Fruit fly (Drosophila melanogaster) whole organism, embryonic: ENCODE results near the gene CG2961.

Experiments used
- Bteb2 ChIP-seq: fragments of 200-800 bp; sonication (Bioruptor generic); optimal IDR thresholded peaks from 2 replicates; lab custom pipeline; 2016; ENCODE audit warnings: missing biosample characterization, missing genetic modification characterization
- C15 ChIP-seq: fragments of 200-800 bp; sonication (Bioruptor generic); IDR thresholded peaks from 3 replicates; pipeline ENCODE4 v1.3.6; 2022; ENCODE audit warnings: missing biosample characterization, missing genetic modification characterization
- CG10274 ChIP-seq: fragments of 200-800 bp; sonication (Bioruptor generic); optimal IDR thresholded peaks from 3 replicates; lab custom pipeline; 2017; ENCODE audit warnings: missing biosample characterization, mild to moderate bottlenecking, missing genetic modification characterization
- CG10366 ChIP-seq: fragments of 200-800 bp; sonication (Bioruptor generic); IDR thresholded peaks from 2 replicates; pipeline ENCODE4 v1.3.6; 2022; ENCODE audit warnings: missing biosample characterization, missing genetic modification characterization
- CG10543 ChIP-seq: fragments of 200-800 bp; sonication (Bioruptor generic); optimal IDR thresholded peaks from 3 replicates; lab custom pipeline; 2017; ENCODE audit warnings: missing biosample characterization, mild to moderate bottlenecking, missing genetic modification characterization, moderate library complexity
- CG11723 ChIP-seq: fragments of 200-800 bp; sonication (Bioruptor generic); optimal IDR thresholded peaks from 2 replicates; lab custom pipeline; 2017; ENCODE audit warnings: missing biosample characterization, mild to moderate bottlenecking, missing genetic modification characterization
- CG12219 ChIP-seq: fragments of 200-800 bp; sonication (Bioruptor generic); optimal IDR thresholded peaks from 3 replicates; lab custom pipeline; 2018; ENCODE audit warnings: missing biosample characterization, mild to moderate bottlenecking, missing genetic modification characterization
- CG13894 ChIP-seq: fragments of 200-800 bp; sonication (Bioruptor generic); optimal IDR thresholded peaks from 3 replicates; lab custom pipeline; 2018; ENCODE audit warnings: missing biosample characterization, mild to moderate bottlenecking, missing genetic modification characterization, moderate library complexity
- CG15269 ChIP-seq: fragments of 200-800 bp; sonication (Bioruptor generic); optimal IDR thresholded peaks from 2 replicates; lab custom pipeline; 2018; ENCODE audit warnings: missing biosample characterization, mild to moderate bottlenecking, missing genetic modification characterization, moderate library complexity
- CG2120 ChIP-seq: fragments of 200-800 bp; sonication (Bioruptor generic); optimal IDR thresholded peaks from 3 replicates; lab custom pipeline; 2016; ENCODE audit warnings: missing biosample characterization, missing genetic modification characterization
- CG2129 ChIP-seq: fragments of 200-800 bp; sonication (Bioruptor generic); IDR thresholded peaks from 2 replicates; pipeline ENCODE4 v1.3.6; 2022; ENCODE audit warnings: missing biosample characterization, missing genetic modification characterization; ENCODE audit not compliant: partially characterized antibody
- CG3065 ChIP-seq: fragments of 200-800 bp; sonication (Bioruptor generic); optimal IDR thresholded peaks from 2 replicates; lab custom pipeline; 2016; ENCODE audit warnings: missing biosample characterization, missing genetic modification characterization
- CG32532 ChIP-seq: fragments of 200-800 bp; sonication (Bioruptor generic); IDR thresholded peaks from 2 replicates; pipeline ENCODE4 v1.3.6; 2022; ENCODE audit warnings: missing biosample characterization, missing genetic modification characterization
- CG3995 ChIP-seq: fragments of 200-800 bp; sonication (Bioruptor generic); optimal IDR thresholded peaks from 3 replicates; lab custom pipeline; 2016; ENCODE audit warnings: missing biosample characterization, missing genetic modification characterization
- CG4282 ChIP-seq: fragments of 200-800 bp; sonication (Bioruptor generic); optimal IDR thresholded peaks from 2 replicates; lab custom pipeline; 2016; ENCODE audit warnings: missing biosample characterization, missing genetic modification characterization
- CG4360 ChIP-seq: fragments of 200-800 bp; sonication (Bioruptor generic); IDR thresholded peaks from 2 replicates; pipeline ENCODE4 v1.3.6; 2022; ENCODE audit warnings: missing biosample characterization, missing genetic modification characterization
- CG4404 ChIP-seq: fragments of 200-800 bp; sonication (Bioruptor generic); IDR thresholded peaks from 2 replicates; pipeline ENCODE4 v1.3.6; 2022; ENCODE audit warnings: missing biosample characterization, missing genetic modification characterization
- CG6854 ChIP-seq: fragments of 200-800 bp; sonication (Bioruptor generic); optimal IDR thresholded peaks from 3 replicates; lab custom pipeline; 2017; ENCODE audit warnings: missing biosample characterization, mild to moderate bottlenecking, missing genetic modification characterization
- CG7556 ChIP-seq: fragments of 200-800 bp; sonication (Bioruptor generic); optimal IDR thresholded peaks from 2 replicates; lab custom pipeline; 2017; ENCODE audit warnings: missing biosample characterization, mild to moderate bottlenecking, missing genetic modification characterization
- CG8944 ChIP-seq: fragments of 200-800 bp; sonication (Bioruptor generic); optimal IDR thresholded peaks from 3 replicates; lab custom pipeline; 2016; ENCODE audit warnings: missing biosample characterization, missing genetic modification characterization
- Doc3 ChIP-seq: fragments of 200-800 bp; sonication (Bioruptor generic); IDR thresholded peaks from 3 replicates; pipeline ENCODE4 v1.3.6; 2022; ENCODE audit warnings: missing biosample characterization, missing genetic modification characterization; ENCODE audit not compliant: partially characterized antibody
- GATAe ChIP-seq: fragments of 200-800 bp; sonication (Bioruptor generic); conservative IDR thresholded peaks from 2 replicates; pipeline ENCODE4 v1.3.6; 2022; ENCODE audit warnings: missing biosample characterization, missing genetic modification characterization
- HLH3B ChIP-seq: fragments of 200-800 bp; sonication (Bioruptor generic); IDR thresholded peaks from 2 replicates; pipeline ENCODE4 v1.3.6; 2022; ENCODE audit warnings: missing biosample characterization, missing genetic modification characterization
- Hey ChIP-seq: fragments of 200-800 bp; sonication (Bioruptor generic); optimal IDR thresholded peaks from 3 replicates; lab custom pipeline; 2018; ENCODE audit warnings: missing biosample characterization, mild to moderate bottlenecking, missing genetic modification characterization
- Hr78 ChIP-seq, 2 experiments: fragments of 200-800 bp in 1 of 2; fragments of >200 bp in 1 of 2; sonication (Bioruptor generic) in 1 of 2; optimal IDR thresholded peaks; 2 replicates each; lab custom pipeline; 2017 to 2019; ENCODE audit warnings: missing biosample characterization in 2 of 2, missing genetic modification characterization in 2 of 2, mild to moderate bottlenecking in 1 of 2, moderate library complexity in 1 of 2
- Lim3 ChIP-seq: fragments of 200-800 bp; sonication (Bioruptor generic); IDR thresholded peaks from 2 replicates; pipeline ENCODE4 v1.3.6; 2022; ENCODE audit warnings: missing biosample characterization, missing genetic modification characterization
- Oaz ChIP-seq: fragments of 200-800 bp; sonication (Bioruptor generic); IDR thresholded peaks from 2 replicates; pipeline ENCODE4 v1.3.6; 2022; ENCODE audit warnings: missing biosample characterization, missing genetic modification characterization
- PHDP ChIP-seq: fragments of 200-800 bp; sonication (Bioruptor generic); optimal IDR thresholded peaks from 3 replicates; lab custom pipeline; 2018; ENCODE audit warnings: missing biosample characterization, mild to moderate bottlenecking, missing genetic modification characterization, moderate library complexity
- Pdp1 ChIP-seq, 2 experiments: fragments of 200-800 bp; sonication (Bioruptor generic); optimal IDR thresholded peaks; 3 replicates each; lab custom pipeline; 2016; ENCODE audit warnings: missing biosample characterization in 2 of 2, missing genetic modification characterization in 2 of 2, mild to moderate bottlenecking in 1 of 2, moderate library complexity in 1 of 2
- Side ChIP-seq: fragments of 200-800 bp; sonication (Bioruptor generic); optimal IDR thresholded peaks from 2 replicates; lab custom pipeline; 2016; ENCODE audit warnings: missing biosample characterization, missing genetic modification characterization
- Sry-δ ChIP-seq: fragments of 200-800 bp; sonication (Bioruptor generic); optimal IDR thresholded peaks from 2 replicates; lab custom pipeline; 2016; ENCODE audit warnings: missing biosample characterization, missing genetic modification characterization
- TFAM ChIP-seq: fragments of 200-800 bp; sonication (Bioruptor generic); optimal IDR thresholded peaks from 2 replicates; lab custom pipeline; 2017; ENCODE audit warnings: missing biosample characterization, missing genetic modification characterization, inconsistent platforms
- Trl ChIP-seq, 3 experiments: fragments of >200 bp in 2 of 3; fragments of 200-800 bp in 1 of 3; sonication (Bioruptor generic) in 1 of 3; optimal IDR thresholded peaks; 2 replicates in 1 of 3; 3 replicates in 2 of 3; lab custom pipeline; 2016 to 2017; ENCODE audit warnings: missing biosample characterization in 1 of 3, missing genetic modification characterization in 1 of 3
- Xrp1 ChIP-seq: fragments of 200-800 bp; sonication (Bioruptor generic); IDR thresholded peaks from 2 replicates; pipeline ENCODE4 v1.3.6; 2022; ENCODE audit warnings: missing biosample characterization, missing genetic modification characterization
- al ChIP-seq: fragments of 200-800 bp; sonication (Bioruptor generic); IDR thresholded peaks from 2 replicates; pipeline ENCODE4 v1.3.6; 2022; ENCODE audit warnings: missing biosample characterization, missing genetic modification characterization
- corto ChIP-seq: fragments of 200-800 bp; sonication (Bioruptor generic); optimal IDR thresholded peaks from 2 replicates; lab custom pipeline; 2016; ENCODE audit warnings: missing biosample characterization, mild to moderate bottlenecking, missing genetic modification characterization, moderate library complexity
- cwo ChIP-seq: fragments of 200-800 bp; sonication (Bioruptor generic); optimal IDR thresholded peaks from 3 replicates; lab custom pipeline; 2017; ENCODE audit warnings: missing biosample characterization, missing genetic modification characterization, mild to moderate bottlenecking, moderate library complexity, missing genetic modification reagents
- danr ChIP-seq: fragments of 200-800 bp; sonication (Bioruptor generic); IDR thresholded peaks from 2 replicates; pipeline ENCODE4 v1.3.6; 2022; ENCODE audit warnings: missing biosample characterization, missing genetic modification characterization
- grau ChIP-seq: fragments of 200-800 bp; optimal IDR thresholded peaks from 3 replicates; lab custom pipeline; 2019; ENCODE audit warnings: missing biosample characterization, mild to moderate bottlenecking, missing genetic modification characterization, moderate library complexity
- gro ChIP-seq: fragments of 200-800 bp; sonication (Bioruptor generic); optimal IDR thresholded peaks from 2 replicates; lab custom pipeline; 2016; ENCODE audit warnings: missing biosample characterization, missing genetic modification characterization
- gt ChIP-seq: fragments of 200-800 bp; sonication (Bioruptor generic); IDR thresholded peaks from 2 replicates; pipeline ENCODE4 v1.3.6; 2022; ENCODE audit warnings: missing biosample characterization, missing genetic modification characterization
- ken ChIP-seq: fragments of 200-800 bp; sonication (Bioruptor generic); IDR thresholded peaks from 3 replicates; pipeline ENCODE4 v1.3.6; 2022; ENCODE audit warnings: missing biosample characterization, missing genetic modification characterization
- repo ChIP-seq: fragments of 200-800 bp; sonication (Bioruptor generic); optimal IDR thresholded peaks from 2 replicates; lab custom pipeline; 2016; ENCODE audit warnings: missing biosample characterization, missing genetic modification characterization
- scrt ChIP-seq: fragments of 200-800 bp; sonication (Bioruptor generic); optimal IDR thresholded peaks from 2 replicates; lab custom pipeline; 2018; ENCODE audit warnings: missing biosample characterization, mild to moderate bottlenecking, missing genetic modification characterization, moderate library complexity
- sens-2 ChIP-seq: fragments of 200-800 bp; sonication (Bioruptor generic); IDR thresholded peaks from 2 replicates; pipeline ENCODE4 v1.3.6; 2022; ENCODE audit warnings: missing biosample characterization, missing genetic modification characterization
- slou ChIP-seq: fragments of 200-800 bp; sonication (Bioruptor generic); optimal IDR thresholded peaks from 3 replicates; lab custom pipeline; 2016; ENCODE audit warnings: missing biosample characterization, missing genetic modification characterization
- sr ChIP-seq: fragments of 200-800 bp; sonication (Bioruptor generic); IDR thresholded peaks from 3 replicates; pipeline ENCODE4 v1.3.6; 2022; ENCODE audit warnings: missing biosample characterization, missing genetic modification characterization
- tup ChIP-seq: fragments of 200-800 bp; sonication (Bioruptor generic); optimal IDR thresholded peaks from 2 replicates; lab custom pipeline; 2016; ENCODE audit warnings: missing biosample characterization, mild to moderate bottlenecking, missing genetic modification characterization, moderate library complexity

CG2961 gene

DNA sequence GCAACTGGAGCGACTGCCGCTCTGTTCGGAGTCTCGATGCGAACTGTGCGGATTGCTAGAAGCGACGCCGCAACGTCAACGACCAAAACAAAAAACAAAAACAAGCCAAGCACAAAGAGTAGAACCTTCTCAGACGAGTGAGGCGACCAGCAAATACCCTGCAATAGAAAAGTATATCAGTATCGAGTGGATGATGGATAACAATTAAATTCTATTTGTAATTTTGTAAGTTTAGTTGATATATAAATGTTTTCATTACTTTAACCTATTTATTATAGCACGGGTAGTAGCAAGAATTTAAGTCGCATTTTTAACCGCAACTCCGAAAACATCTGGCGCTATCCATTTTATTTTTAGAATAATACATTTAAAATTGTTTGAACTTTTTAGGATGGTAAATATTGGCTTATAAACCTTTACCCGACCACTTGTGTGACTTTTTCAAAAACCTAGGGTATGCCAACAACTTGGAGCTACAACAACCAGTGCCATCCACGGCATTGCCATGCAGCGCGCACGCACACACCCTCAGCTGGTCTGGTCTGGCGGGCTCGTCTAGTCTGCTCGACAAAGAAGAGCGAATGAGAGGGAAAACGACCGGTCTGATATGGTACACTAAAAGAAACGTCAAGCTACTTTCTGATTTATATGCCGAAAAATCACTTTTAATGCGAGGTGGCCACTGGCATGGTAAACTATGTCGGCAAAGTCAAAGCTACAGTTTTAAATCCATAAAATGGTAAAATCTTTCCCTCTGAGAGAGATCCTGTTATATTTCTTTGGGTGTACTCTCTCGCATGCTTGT, 32.5 kb upstream of the CG2961 start, which contains the start of gene CG12643 (continued):
- TF ChIP-seq tup (GFP tag; lab: Kevin White, UChicago) = peak; percentile 80
- TF ChIP-seq CG12219 (GFP tag; lab: Kevin White, UChicago) = peak; percentile 81
- peak; percentile 92 for TF ChIP-seq sens-2
- peak; percentile 88 for TF ChIP-seq GATAe (GFP tag; lab: Robert Waterston, UW)
- TF ChIP-seq CG15269 (tag; lab: Kevin White, UChicago) = peak; percentile 76
- TF ChIP-seq sr (GFP tag; lab: Robert Waterston, UW) = peak; percentile 92
- peak; percentile 90 for TF ChIP-seq CG32532 (GFP tag; lab: Robert Waterston, UW)
- TF ChIP-seq Bteb2 = peak; percentile 80
- TF ChIP-seq CG7556 (GFP tag; lab: Kevin White, UChicago) = peak; percentile 95
- peak; percentile 30 for TF ChIP-seq CG3995 (GFP tag; lab: Kevin White, UChicago)
- TF ChIP-seq TFAM (GFP tag; lab: Kevin White, UChicago) = peak; percentile 30
- peak; percentile 84 for TF ChIP-seq PHDP (tag; lab: Kevin White, UChicago)
- peak; percentile 85 for TF ChIP-seq grau (tag; lab: Kevin White, UChicago)
- TF ChIP-seq corto = peak; percentile 75
- TF ChIP-seq Xrp1 (GFP tag; lab: Robert Waterston, UW) = peak; percentile 89
- TF ChIP-seq CG6854 = peak; percentile 66
- peak; percentile 91 for TF ChIP-seq repo
- TF ChIP-seq CG4282 (GFP tag; lab: Kevin White, UChicago) = peak; percentile 89
- TF ChIP-seq CG2120 (GFP tag; lab: Kevin White, UChicago) = peak; percentile 88
- peak; percentile 73 for TF ChIP-seq al
- TF ChIP-seq Sry-δ (GFP tag; lab: Kevin White, UChicago) = peak; percentile 62
- peak; percentile 95 for TF ChIP-seq HLH3B (GFP tag; lab: Robert Waterston, UW)
- TF ChIP-seq slou (GFP tag; lab: Kevin White, UChicago) = peak; percentile 75
- TF ChIP-seq cwo (GFP tag; lab: Kevin White, UChicago) = peak; percentile 82
- TF ChIP-seq scrt = peak; percentile 71
- peak; percentile 93 for TF ChIP-seq CG8944 (GFP tag; lab: Kevin White, UChicago)
- peak; percentile 97 for TF ChIP-seq ken (GFP tag; lab: Robert Waterston, UW)
- peak; percentile 74 for TF ChIP-seq danr (GFP tag; lab: Robert Waterston, UW)
- TF ChIP-seq CG2129 (GFP tag; lab: Robert Waterston, UW) = no peak
- peak; percentile 83 for TF ChIP-seq Oaz (GFP tag; lab: Robert Waterston, UW)
- TF ChIP-seq CG10543 = peak; percentile 96
- TF ChIP-seq CG13894 (tag; lab: Kevin White, UChicago) = peak; percentile 53
- peak; percentile 66 for TF ChIP-seq CG11723 (GFP tag; lab: Kevin White, UChicago)
- TF ChIP-seq CG4404 (GFP tag; lab: Robert Waterston, UW) = peak; percentile 69
- peak; percentile 84 for TF ChIP-seq gro (GFP tag; lab: Kevin White, UChicago)
- TF ChIP-seq Doc3 = no peak
- peak; percentile 72 for TF ChIP-seq CG4360 (GFP tag; lab: Robert Waterston, UW)
- TF ChIP-seq C15 = peak; percentile 74; the same call in 2 of the 3 replicates
- peak; percentile 95 for TF ChIP-seq CG10366 (GFP tag; lab: Robert Waterston, UW)
- TF ChIP-seq CG3065 (GFP tag; lab: Kevin White, UChicago) = peak; percentile 82
- peak; percentile 16 to 40 for TF ChIP-seq Trl (optimal IDR thresholded peaks at IDR 0.05; lab: Kevin White, UChicago)
- peak; percentile 89 for TF ChIP-seq Trl (GFP tag; optimal IDR thresholded peaks at IDR 0.05; lab: Kevin White, UChicago)
- peak; percentile 90 to 91 for TF ChIP-seq Pdp1 (GFP tag; optimal IDR thresholded peaks at IDR 0.05; lab: Kevin White, UChicago)
- peak; percentile 26 for TF ChIP-seq Hey (tag; lab: Kevin White, UChicago)
- peak; percentile 91 for TF ChIP-seq Side (GFP tag; lab: Kevin White, UChicago)
- TF ChIP-seq Lim3 = peak; percentile 71
- peak in 1 of 2 experiments; percentile 61 for TF ChIP-seq Hr78 (GFP tag; optimal IDR thresholded peaks at IDR 0.05; lab: Kevin White, UChicago)
- TF ChIP-seq gt (GFP tag; lab: Robert Waterston, UW) = peak; percentile 83
- peak; percentile 52 for TF ChIP-seq CG10274 (GFP tag; lab: Kevin White, UChicago)
